Worm (Caenorhabditis elegans) whole organism, L4/young adult: Measurements from ENCODE around the gene nfya-1.

Source experiments
- W03F9.2 ChIP-seq: fragments of 150-350 bp; optimal IDR thresholded peaks from 2 replicates; lab custom pipeline; 2014; ENCODE audit warnings: missing biosample characterization, missing genetic modification characterization
- dao-5 ChIP-seq: sonication (generic microtip); optimal IDR thresholded peaks from 2 replicates; lab custom pipeline; 2016; ENCODE audit warnings: missing genotype, missing genetic modification characterization, moderate library complexity, missing compliant biosample characterization
- him-1 ChIP-seq: sonication (generic microtip); optimal IDR thresholded peaks from 2 replicates; lab custom pipeline; 2016; ENCODE audit warnings: missing genotype, missing genetic modification reagents, missing genetic modification characterization, missing compliant biosample characterization

The nfya-1 gene

DNA sequence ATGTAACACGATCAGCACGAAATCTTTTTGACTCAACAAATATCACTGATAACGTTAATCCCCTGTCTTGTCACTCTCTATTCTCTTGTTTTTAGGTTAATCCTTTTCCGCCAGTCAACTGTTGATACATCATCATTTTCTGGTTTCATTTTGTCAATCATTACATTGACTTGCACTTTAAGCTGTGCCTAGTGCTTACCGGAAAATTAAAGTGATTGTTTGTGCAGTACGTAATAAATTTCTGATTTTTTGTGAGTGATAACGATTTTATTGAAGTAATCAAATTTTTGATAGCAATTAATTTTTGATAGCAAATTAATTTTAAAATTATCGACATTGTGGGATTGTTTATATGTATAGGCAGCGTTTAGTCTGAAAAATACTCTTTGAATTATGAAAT, 37.5 kb downstream of the nfya-1 start:
- TF ChIP-seq him-1 (tag; lab: Kevin White, UChicago) (no peak), W03F9.2 (tag; lab: Kevin White, UChicago) (no peak)

DNA sequence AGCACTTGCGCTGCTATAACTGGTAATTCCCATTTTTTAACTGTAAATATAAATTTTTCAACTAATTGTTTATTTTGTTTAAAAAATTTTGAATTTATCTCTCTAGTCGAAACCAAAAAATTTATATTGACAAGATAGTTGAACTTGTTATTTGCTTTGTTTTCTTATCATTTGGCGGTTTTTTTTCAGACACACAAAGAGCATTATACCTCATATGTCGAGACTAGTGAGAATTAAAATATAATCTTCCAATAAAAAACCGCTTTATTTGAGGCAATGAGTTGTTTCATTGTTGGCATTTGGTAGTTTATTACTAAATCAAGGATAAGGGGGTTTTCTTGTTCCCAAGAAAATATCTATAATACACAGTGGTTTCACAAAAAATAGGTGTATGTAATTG, 38.4 kb downstream of the nfya-1 start:
- TF ChIP-seq W03F9.2 (tag; lab: Kevin White, UChicago) (no peak), dao-5 (tag; lab: Kevin White, UChicago) (no peak), him-1 (tag; lab: Kevin White, UChicago) (no peak)

DNA sequence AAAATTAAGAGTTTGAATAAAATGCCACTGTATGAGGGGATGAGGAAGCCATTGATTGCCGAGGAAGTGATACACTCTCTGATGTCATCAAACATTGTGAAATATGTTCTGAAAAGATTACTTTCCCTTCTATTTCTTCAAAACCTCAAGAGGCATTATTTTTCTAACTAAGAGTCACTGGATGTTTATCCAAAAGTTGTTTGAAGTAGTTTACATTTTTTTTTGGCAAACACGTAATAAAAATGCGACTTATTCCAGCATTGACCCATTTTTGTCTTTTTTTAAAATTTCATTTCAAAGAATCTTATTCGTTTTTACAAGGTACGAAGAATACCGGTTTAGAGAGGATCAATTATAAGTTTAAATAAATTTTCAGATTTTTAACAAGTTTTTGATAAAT, 39.4 kb downstream of the nfya-1 start, which contains the start of gene Y62H9A.11:
Gene Y62H9A.11, minus strand, starts transcription at position 101 of the 400 bp plus-strand sequence.
- no peak for TF ChIP-seq him-1 (tag; lab: Kevin White, UChicago)
- TF ChIP-seq dao-5 (tag; lab: Kevin White, UChicago), result no peak
- TF ChIP-seq W03F9.2 (tag; lab: Kevin White, UChicago), result no peak

DNA sequence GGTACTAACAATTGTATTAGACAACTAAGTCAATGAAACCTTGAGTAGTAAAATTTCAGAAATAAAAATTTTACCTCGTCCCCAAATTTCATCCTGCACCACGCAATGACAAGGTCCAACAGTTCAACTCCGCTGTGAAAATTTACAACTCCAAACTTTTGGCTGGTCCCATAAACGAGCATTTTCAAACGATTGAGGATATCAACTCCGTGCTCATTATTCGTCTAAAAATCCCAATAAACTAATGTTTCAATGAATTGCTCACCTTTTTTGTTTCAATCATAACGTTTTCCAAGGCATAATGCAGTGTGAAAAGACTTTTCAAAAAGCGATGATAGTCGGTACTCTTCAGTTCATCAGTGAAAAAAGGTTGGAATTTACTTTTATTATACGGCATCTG, 40.0 kb downstream of the nfya-1 start:
- TF ChIP-seq him-1 (tag; lab: Kevin White, UChicago), result no peak
- no peak for TF ChIP-seq W03F9.2 (tag; lab: Kevin White, UChicago)
- TF ChIP-seq dao-5 (tag; lab: Kevin White, UChicago), result no peak

DNA sequence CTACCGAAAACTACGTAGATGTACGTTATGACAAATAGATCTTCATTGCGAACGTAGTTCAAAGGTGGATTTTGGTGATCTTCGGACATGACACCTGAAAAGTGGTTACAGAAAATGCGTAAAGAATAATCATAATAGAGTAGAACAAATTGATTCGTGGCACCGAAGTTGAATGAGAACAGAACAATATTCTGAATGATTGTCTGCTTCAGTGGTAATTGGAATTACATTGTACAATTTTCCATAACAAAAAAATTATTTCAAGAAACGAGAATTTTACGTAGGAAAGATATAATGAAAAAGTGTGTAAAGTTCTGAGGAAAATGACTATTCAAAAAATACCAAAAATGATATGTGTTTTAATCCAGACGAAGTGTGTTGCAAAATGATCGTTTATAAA, 44.0 kb downstream of the nfya-1 start, which contains the start of gene Y62H9A.10:
Gene Y62H9A.10, minus strand, starts transcription at position 101 of the 400 bp plus-strand sequence.
- TF ChIP-seq him-1 (tag; lab: Kevin White, UChicago) (no peak), W03F9.2 (tag; lab: Kevin White, UChicago) (no peak), dao-5 (tag; lab: Kevin White, UChicago) (no peak)

DNA sequence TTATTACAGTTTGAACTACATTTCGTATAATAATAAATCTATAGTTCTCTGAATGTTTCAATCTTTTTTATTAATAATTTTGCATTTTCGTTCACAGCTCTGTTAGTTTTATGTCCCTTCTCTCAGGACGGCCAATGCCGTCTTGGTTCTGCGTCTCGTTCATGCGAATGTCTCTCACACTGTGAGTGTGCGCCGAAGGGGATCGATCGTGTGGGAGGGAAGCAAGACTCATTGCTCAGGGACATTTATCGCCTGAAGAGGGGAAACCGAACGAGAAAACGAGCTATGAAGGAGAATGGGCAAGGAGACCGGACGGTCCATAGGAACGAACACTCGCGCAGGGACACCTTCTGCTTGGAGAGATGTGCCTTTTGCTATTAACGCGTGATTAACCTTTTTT, 47.6 kb downstream of the nfya-1 start:
- TF ChIP-seq him-1 (tag; lab: Kevin White, UChicago) (no peak), W03F9.2 (tag; lab: Kevin White, UChicago) (no peak), dao-5 (tag; lab: Kevin White, UChicago) (no peak)

DNA sequence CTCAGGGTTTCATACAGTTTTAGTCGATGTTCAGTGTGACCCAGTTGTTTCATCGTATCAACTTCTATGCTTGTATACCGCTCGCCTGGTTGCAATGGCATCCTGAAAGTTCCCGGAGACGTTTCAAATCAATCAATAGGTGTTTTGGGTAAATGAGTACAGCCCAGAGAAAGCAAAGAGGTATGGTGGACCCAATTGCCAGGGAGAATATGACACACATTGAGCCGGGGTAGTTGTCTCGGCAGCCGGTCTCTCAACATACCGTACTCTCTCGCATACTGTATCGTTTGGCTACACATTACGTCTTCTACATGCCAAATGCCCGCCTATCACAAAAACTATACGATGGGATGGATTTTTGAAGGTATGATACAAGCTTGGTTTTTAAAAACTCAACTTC, 48.6 kb downstream of the nfya-1 start, which contains the start of gene Y62H9A.9:
Gene Y62H9A.9, minus strand, starts transcription at position 101 of the 400 bp plus-strand sequence.
- no peak for TF ChIP-seq him-1 (tag; lab: Kevin White, UChicago)
- no peak for TF ChIP-seq W03F9.2 (tag; lab: Kevin White, UChicago)
- no peak for TF ChIP-seq dao-5 (tag; lab: Kevin White, UChicago)

DNA sequence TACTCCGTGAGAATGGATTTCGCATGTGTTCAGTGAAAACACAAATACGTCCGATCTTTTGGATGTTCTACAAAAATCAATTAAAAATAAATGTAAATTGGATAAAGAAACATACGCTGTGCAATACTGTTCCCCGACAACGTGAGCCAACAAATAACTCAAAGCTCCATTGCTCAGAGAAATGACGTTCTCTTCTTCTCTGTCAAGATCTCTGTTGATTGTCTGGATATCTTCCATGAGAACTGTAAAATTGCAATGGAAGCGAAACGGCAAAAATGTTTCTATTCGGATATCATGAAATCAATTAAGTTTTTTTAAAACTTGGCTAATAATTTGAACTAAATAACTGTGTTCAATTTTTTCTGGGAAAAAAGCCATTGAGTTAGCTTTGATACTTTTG, 49.9 kb downstream of the nfya-1 start:
- TF ChIP-seq W03F9.2 (tag; lab: Kevin White, UChicago), result no peak
- TF ChIP-seq him-1 (tag; lab: Kevin White, UChicago), result no peak
- no peak for TF ChIP-seq dao-5 (tag; lab: Kevin White, UChicago)
